Worm (Caenorhabditis elegans) whole organism, L4/young adult: Measurements from ENCODE around the gene C53A5.17.

Experiments
- W03F9.2 ChIP-seq: fragments of 150-350 bp; optimal IDR thresholded peaks from 2 replicates; lab custom pipeline; 2014; ENCODE audit warnings: missing biosample characterization, missing genetic modification characterization
- dao-5 ChIP-seq: sonication (generic microtip); optimal IDR thresholded peaks from 2 replicates; lab custom pipeline; 2016; ENCODE audit warnings: missing genotype, missing genetic modification characterization, moderate library complexity, missing compliant biosample characterization
- him-1 ChIP-seq: sonication (generic microtip); optimal IDR thresholded peaks from 2 replicates; lab custom pipeline; 2016; ENCODE audit warnings: missing genotype, missing genetic modification reagents, missing genetic modification characterization, missing compliant biosample characterization

Gene C53A5.17

ce11 chrV:14521000-14521399 is at the start of gene C53A5.17:
Gene C53A5.17 (minus strand): TSS chrV:14521100.
- TF ChIP-seq dao-5 (tag; lab: Kevin White, UChicago) (no peak), W03F9.2 (no peak), him-1 (tag; lab: Kevin White, UChicago) (no peak)

- no peak for TF ChIP-seq dao-5 (tag; lab: Kevin White, UChicago)
- no peak for TF ChIP-seq him-1 (tag; lab: Kevin White, UChicago)
- no peak for TF ChIP-seq W03F9.2
Observed at ce11 chrV:14562589-14562988, 41.7 kb upstream of the C53A5.17 start, which contains the start of gene C53A5.11. Gene C53A5.11 (plus strand): TSS chrV:14562889.

ce11 chrV:14559312-14559711 is 38.4 kb upstream of the C53A5.17 start, which contains the start of gene srt-32:
Gene srt-32 (plus strand): TSS chrV:14559612.
- TF ChIP-seq W03F9.2: no peak
- no peak for TF ChIP-seq dao-5 (tag; lab: Kevin White, UChicago)
- TF ChIP-seq him-1 (tag; lab: Kevin White, UChicago): no peak

- no peak for TF ChIP-seq him-1 (tag; lab: Kevin White, UChicago)
- TF ChIP-seq W03F9.2: no peak
- TF ChIP-seq dao-5 (tag; lab: Kevin White, UChicago): no peak
Observed at ce11 chrV:14558757-14559156, 37.9 kb upstream of the C53A5.17 start, which contains the start of gene C53A5.9. Gene C53A5.9 (minus strand): TSS chrV:14558857.

- TF ChIP-seq dao-5 (tag; lab: Kevin White, UChicago) (no peak), W03F9.2 (no peak), him-1 (tag; lab: Kevin White, UChicago) (no peak)
Observed at ce11 chrV:14556187-14556586, 35.3 kb upstream of the C53A5.17 start, which contains the start of gene srg-47. Gene srg-47 (minus strand): TSS chrV:14556287.

- TF ChIP-seq him-1 (tag; lab: Kevin White, UChicago): no peak
Observed at ce11 chrV:14548510-14548909, 27.6 kb upstream of the C53A5.17 start.

ce11 chrV:14546569-14546968 is 25.7 kb upstream of the C53A5.17 start, which contains the start of gene C53A5.13:
Gene C53A5.13 (plus strand): TSS chrV:14546869.
- no peak for TF ChIP-seq him-1 (tag; lab: Kevin White, UChicago)
- TF ChIP-seq W03F9.2: no peak
- TF ChIP-seq dao-5 (tag; lab: Kevin White, UChicago): no peak

ce11 chrV:14545816-14546283 is 24.9 kb upstream of the C53A5.17 start, which contains the start of gene rike-1:
Gene rike-1 (minus strand): TSS chrV:14545866.
- TF ChIP-seq him-1 (tag; lab: Kevin White, UChicago): no peak
- TF ChIP-seq W03F9.2: no peak
- TF ChIP-seq dao-5 (tag; lab: Kevin White, UChicago): no peak

- TF ChIP-seq him-1 (tag; lab: Kevin White, UChicago): no peak
- no peak for TF ChIP-seq dao-5 (tag; lab: Kevin White, UChicago)
- TF ChIP-seq W03F9.2: no peak
Observed at ce11 chrV:14542138-14542537, 21.2 kb upstream of the C53A5.17 start.

- TF ChIP-seq W03F9.2: no peak
- no peak for TF ChIP-seq him-1 (tag; lab: Kevin White, UChicago)
- TF ChIP-seq dao-5 (tag; lab: Kevin White, UChicago): no peak
Observed at ce11 chrV:14540932-14541331, 20.0 kb upstream of the C53A5.17 start.

ce11 chrV:14539355-14539754 is 18.5 kb upstream of the C53A5.17 start:
- no peak for TF ChIP-seq him-1 (tag; lab: Kevin White, UChicago)
- no peak for TF ChIP-seq dao-5 (tag; lab: Kevin White, UChicago)
- no peak for TF ChIP-seq W03F9.2

ce11 chrV:14536274-14536673 is 15.4 kb upstream of the C53A5.17 start, which contains the start of gene tag-191:
Gene tag-191 (minus strand): TSS chrV:14536374.
- TF ChIP-seq dao-5 (tag; lab: Kevin White, UChicago) (no peak), him-1 (tag; lab: Kevin White, UChicago) (no peak), W03F9.2 (no peak)

- TF ChIP-seq W03F9.2: no peak
- TF ChIP-seq dao-5 (tag; lab: Kevin White, UChicago): no peak
- TF ChIP-seq him-1 (tag; lab: Kevin White, UChicago): no peak
Observed at ce11 chrV:14532374-14532773, 11.5 kb upstream of the C53A5.17 start.

ce11 chrV:14530813-14531212 is 9.9 kb upstream of the C53A5.17 start, which contains the start of gene kcnl-4:
Gene kcnl-4 (plus strand): TSS chrV:14531113.
- TF ChIP-seq him-1 (tag; lab: Kevin White, UChicago): no peak
- TF ChIP-seq W03F9.2: no peak
- no peak for TF ChIP-seq dao-5 (tag; lab: Kevin White, UChicago)

- TF ChIP-seq dao-5 (tag; lab: Kevin White, UChicago) (no peak), him-1 (tag; lab: Kevin White, UChicago) (no peak), W03F9.2 (no peak)
Observed at ce11 chrV:14527210-14527609, 6.3 kb upstream of the C53A5.17 start.
